Fruit fly (Drosophila melanogaster) whole organism, embryonic: ENCODE measurements around the gene Sox100B.

Source experiments
- Antp ChIP-seq: fragments of 200-800 bp; sonication (Bioruptor generic); optimal IDR thresholded peaks from 3 replicates; lab custom pipeline; 2016; ENCODE audit warnings: missing biosample characterization, missing genetic modification characterization
- Bdp1 ChIP-seq: fragments of 200-800 bp; sonication (Bioruptor generic); optimal IDR thresholded peaks from 3 replicates; lab custom pipeline; 2016; ENCODE audit warnings: missing biosample characterization, missing genetic modification characterization
- Bteb2 ChIP-seq: fragments of 200-800 bp; sonication (Bioruptor generic); optimal IDR thresholded peaks from 2 replicates; lab custom pipeline; 2016; ENCODE audit warnings: missing biosample characterization, missing genetic modification characterization
- CG10959 ChIP-seq: fragments of 200-800 bp; sonication (Bioruptor generic); IDR thresholded peaks from 2 replicates; pipeline ENCODE4 v1.3.6; 2022; ENCODE audit warnings: missing biosample characterization, missing genetic modification characterization
- CG11560 ChIP-seq: fragments of 200-800 bp; sonication (Bioruptor generic); IDR thresholded peaks from 3 replicates; pipeline ENCODE4 v1.3.6; 2022; ENCODE audit warnings: missing biosample characterization, missing genetic modification characterization
- CG17612 ChIP-seq: fragments of 200-800 bp; sonication (Bioruptor generic); IDR thresholded peaks from 2 replicates; pipeline ENCODE4 v1.3.6; 2022; ENCODE audit warnings: missing biosample characterization, missing genetic modification characterization
- CG18011 ChIP-seq: fragments of 200-800 bp; sonication (Bioruptor generic); optimal IDR thresholded peaks from 2 replicates; lab custom pipeline; 2017; ENCODE audit warnings: missing biosample characterization, missing genetic modification characterization, mild to moderate bottlenecking, moderate library complexity, missing genotype
- CG1832 ChIP-seq: fragments of 200-800 bp; sonication (Bioruptor generic); optimal IDR thresholded peaks from 2 replicates; lab custom pipeline; 2017; ENCODE audit warnings: missing biosample characterization, mild to moderate bottlenecking, missing genetic modification characterization, inconsistent platforms
- CG18476 ChIP-seq: fragments of 200-800 bp; sonication (Bioruptor generic); optimal IDR thresholded peaks from 2 replicates; lab custom pipeline; 2016; ENCODE audit warnings: missing biosample characterization, mild to moderate bottlenecking, missing genetic modification characterization
- CG2712 ChIP-seq: fragments of 200-800 bp; optimal IDR thresholded peaks from 3 replicates; lab custom pipeline; 2019; ENCODE audit warnings: missing biosample characterization, mild to moderate bottlenecking, missing genetic modification characterization, moderate library complexity
- CG3065 ChIP-seq: fragments of 200-800 bp; sonication (Bioruptor generic); optimal IDR thresholded peaks from 2 replicates; lab custom pipeline; 2016; ENCODE audit warnings: missing biosample characterization, missing genetic modification characterization
- CG31441 ChIP-seq: fragments of 200-800 bp; sonication (Bioruptor generic); IDR thresholded peaks from 2 replicates; pipeline ENCODE4 v1.3.6; 2022; ENCODE audit warnings: missing biosample characterization, missing genetic modification characterization
- CG3726 ChIP-seq: fragments of 200-800 bp; sonication (Bioruptor generic); IDR thresholded peaks from 3 replicates; pipeline ENCODE4, ENCODE4 v1.3.6; 2022; ENCODE audit warnings: missing biosample characterization, missing genetic modification characterization
- CG4854 ChIP-seq: fragments of 200-800 bp; sonication (Bioruptor generic); optimal IDR thresholded peaks from 2 replicates; lab custom pipeline; 2016; ENCODE audit warnings: missing biosample characterization, missing genetic modification characterization, inconsistent platforms
- CG6654 ChIP-seq: fragments of 200-800 bp; sonication (Bioruptor generic); optimal IDR thresholded peaks from 2 replicates; lab custom pipeline; 2017; ENCODE audit warnings: missing biosample characterization, mild to moderate bottlenecking, missing genetic modification characterization
- CG6791 ChIP-seq: fragments of 200-800 bp; sonication (Bioruptor generic); IDR thresholded peaks from 3 replicates; pipeline ENCODE4 v1.3.6; 2022; ENCODE audit warnings: missing biosample characterization, missing genetic modification characterization; ENCODE audit not compliant: partially characterized antibody
- CG8478 ChIP-seq: fragments of >200 bp; optimal IDR thresholded peaks from 2 replicates; lab custom pipeline; 2018
- CG9437 ChIP-seq: fragments of 200-800 bp; sonication (Bioruptor generic); optimal IDR thresholded peaks from 2 replicates; lab custom pipeline; 2018; ENCODE audit warnings: missing biosample characterization, mild to moderate bottlenecking, missing genetic modification characterization
- Dip2 ChIP-seq: fragments of 200-800 bp; sonication (Bioruptor generic); IDR thresholded peaks from 2 replicates; pipeline ENCODE4 v1.3.6; 2022; ENCODE audit warnings: missing biosample characterization, missing genetic modification characterization
- Doc2 ChIP-seq: fragments of 200-800 bp; sonication (Bioruptor generic); IDR thresholded peaks from 2 replicates; pipeline ENCODE4 v1.3.6; 2022; ENCODE audit warnings: missing biosample characterization, missing genetic modification characterization
- Dref ChIP-seq: fragments of 200-800 bp; sonication (Bioruptor generic); IDR thresholded peaks from 2 replicates; pipeline ENCODE4 v1.3.6; 2022; ENCODE audit warnings: missing biosample characterization, missing genetic modification characterization
- Drgx ChIP-seq: fragments of 200-800 bp; sonication (Bioruptor generic); IDR thresholded peaks from 2 replicates; pipeline ENCODE4 v1.3.6; 2022; ENCODE audit warnings: missing biosample characterization, missing genetic modification characterization
- E2f1 ChIP-seq: fragments of 200-800 bp; sonication (Bioruptor generic); IDR thresholded peaks from 2 replicates; pipeline ENCODE4 v1.3.6; 2022; ENCODE audit warnings: missing biosample characterization, missing genetic modification characterization
- E2f2 ChIP-seq: fragments of 200-800 bp; sonication (Bioruptor generic); IDR thresholded peaks from 2 replicates; pipeline ENCODE4 v1.3.6; 2022; ENCODE audit warnings: missing biosample characterization, missing genetic modification characterization
- Ets97D ChIP-seq: fragments of 200-800 bp; sonication (Bioruptor generic); optimal IDR thresholded peaks from 3 replicates; lab custom pipeline; 2016; ENCODE audit warnings: missing biosample characterization, missing genetic modification characterization
- Hey ChIP-seq: fragments of 200-800 bp; sonication (Bioruptor generic); optimal IDR thresholded peaks from 3 replicates; lab custom pipeline; 2018; ENCODE audit warnings: missing biosample characterization, mild to moderate bottlenecking, missing genetic modification characterization
- Mrtf ChIP-seq: fragments of 200-800 bp; sonication (Bioruptor generic); IDR thresholded peaks from 3 replicates; pipeline ENCODE4 v1.3.6; 2022; ENCODE audit warnings: missing biosample characterization, missing genetic modification characterization
- Neu2 ChIP-seq: fragments of 200-800 bp; sonication (Bioruptor generic); optimal IDR thresholded peaks from 3 replicates; lab custom pipeline; 2016; ENCODE audit warnings: missing biosample characterization, missing genetic modification characterization, borderline replicate concordance
- Sox100B ChIP-seq: fragments of 200-800 bp; sonication (Bioruptor generic); optimal IDR thresholded peaks from 3 replicates; lab custom pipeline; 2018; ENCODE audit warnings: missing biosample characterization, mild to moderate bottlenecking, missing genetic modification characterization
- Stat92E ChIP-seq, 3 experiments: fragments of >200 bp in 2 of 3; fragments of 200-800 bp in 1 of 3; sonication (Bioruptor generic) in 1 of 3; optimal IDR thresholded peaks; 2 replicates each; lab custom pipeline; 2017 to 2019; ENCODE audit warnings: missing biosample characterization in 3 of 3, missing genetic modification characterization in 3 of 3, mild to moderate bottlenecking in 1 of 3, moderate library complexity in 1 of 3
- Xbp1 ChIP-seq: fragments of 200-800 bp; sonication (Bioruptor generic); optimal IDR thresholded peaks from 3 replicates; lab custom pipeline; 2016; ENCODE audit warnings: missing biosample characterization, mild to moderate bottlenecking, missing genetic modification characterization
- amos ChIP-seq: fragments of 200-800 bp; sonication (Bioruptor generic); IDR thresholded peaks from 2 replicates; pipeline ENCODE4 v1.3.6; 2022; ENCODE audit warnings: missing biosample characterization, missing genetic modification characterization; ENCODE audit not compliant: partially characterized antibody
- aop ChIP-seq: fragments of 200-800 bp; sonication (Bioruptor generic); IDR thresholded peaks from 2 replicates; pipeline ENCODE4 v1.3.6; 2022; ENCODE audit warnings: missing biosample characterization, missing genetic modification characterization
- bbx ChIP-seq: fragments of 200-800 bp; sonication (Bioruptor generic); IDR thresholded peaks from 2 replicates; pipeline ENCODE4 v1.3.6; 2022; ENCODE audit warnings: missing biosample characterization, missing genetic modification characterization; ENCODE audit not compliant: partially characterized antibody
- br ChIP-seq: fragments of >200 bp; optimal IDR thresholded peaks from 2 replicates; lab custom pipeline; 2017
- ci ChIP-seq: fragments of 200-800 bp; sonication (Bioruptor generic); IDR thresholded peaks from 3 replicates; pipeline ENCODE4 v1.3.6; 2022; ENCODE audit warnings: missing biosample characterization, missing genetic modification characterization
- croc ChIP-seq: fragments of 200-800 bp; sonication (Bioruptor generic); conservative IDR thresholded peaks from 3 replicates; pipeline ENCODE4 v1.3.6; 2022; ENCODE audit warnings: missing biosample characterization, missing genetic modification characterization
- dati ChIP-seq: fragments of 200-800 bp; sonication (Bioruptor generic); IDR thresholded peaks from 2 replicates; pipeline ENCODE4 v1.3.6; 2022; ENCODE audit warnings: missing biosample characterization, missing genetic modification characterization
- fru ChIP-seq: fragments of >200 bp; optimal IDR thresholded peaks from 2 replicates; lab custom pipeline; 2017
- ftz-f1 ChIP-seq: fragments of 200-800 bp; sonication (Bioruptor generic); optimal IDR thresholded peaks from 2 replicates; lab custom pipeline; 2016; ENCODE audit warnings: missing biosample characterization, missing genetic modification characterization
- fu2 ChIP-seq: fragments of 200-800 bp; sonication (Bioruptor generic); optimal IDR thresholded peaks from 2 replicates; lab custom pipeline; 2016; ENCODE audit warnings: missing biosample characterization, missing genetic modification characterization
- ham ChIP-seq: fragments of 200-800 bp; sonication (Bioruptor generic); IDR thresholded peaks from 2 replicates; pipeline ENCODE4 v1.3.6; 2022; ENCODE audit warnings: missing biosample characterization, missing genetic modification characterization
- hbn ChIP-seq: fragments of 200-800 bp; sonication (Bioruptor generic); IDR thresholded peaks from 2 replicates; pipeline ENCODE4 v1.3.6; 2022; ENCODE audit warnings: missing biosample characterization, missing genetic modification characterization; ENCODE audit not compliant: partially characterized antibody
- jumu ChIP-seq: fragments of 200-800 bp; sonication (Bioruptor generic); optimal IDR thresholded peaks from 3 replicates; lab custom pipeline; 2016; ENCODE audit warnings: missing biosample characterization, missing genetic modification characterization
- nom ChIP-seq: fragments of 200-800 bp; sonication (Bioruptor generic); optimal IDR thresholded peaks from 2 replicates; lab custom pipeline; 2017; ENCODE audit warnings: missing biosample characterization, missing genetic modification characterization, mild to moderate bottlenecking, moderate library complexity, missing genetic modification reagents
- org-1 ChIP-seq: fragments of 200-800 bp; sonication (Bioruptor generic); optimal IDR thresholded peaks from 2 replicates; lab custom pipeline; 2017; ENCODE audit warnings: missing biosample characterization, missing genetic modification characterization
- phol ChIP-seq: fragments of 200-800 bp; sonication (Bioruptor generic); optimal IDR thresholded peaks from 3 replicates; lab custom pipeline; 2018; ENCODE audit warnings: missing biosample characterization, mild to moderate bottlenecking, missing genetic modification characterization, moderate library complexity
- pum ChIP-seq: fragments of 200-800 bp; sonication (Bioruptor generic); optimal IDR thresholded peaks from 2 replicates; lab custom pipeline; 2016; ENCODE audit warnings: missing biosample characterization, missing genetic modification characterization
- row ChIP-seq: fragments of 200-800 bp; sonication (Bioruptor generic); IDR thresholded peaks from 3 replicates; pipeline ENCODE4 v1.3.6; 2022; ENCODE audit warnings: missing biosample characterization, missing genetic modification characterization
- sna ChIP-seq: fragments of 200-800 bp; sonication (Bioruptor generic); IDR thresholded peaks from 2 replicates; pipeline ENCODE4 v1.3.6; 2022; ENCODE audit warnings: missing biosample characterization, missing genetic modification characterization; ENCODE audit not compliant: partially characterized antibody
- so ChIP-seq: fragments of 200-800 bp; sonication (Bioruptor generic); IDR thresholded peaks from 3 replicates; pipeline ENCODE4 v1.3.6; 2022; ENCODE audit warnings: missing biosample characterization, missing genetic modification characterization
- stwl ChIP-seq: fragments of 200-800 bp; sonication (Bioruptor generic); optimal IDR thresholded peaks from 3 replicates; lab custom pipeline; 2018; ENCODE audit warnings: missing biosample characterization, mild to moderate bottlenecking, missing genetic modification characterization, moderate library complexity
- vvl ChIP-seq: fragments of 200-800 bp; sonication (Bioruptor generic); IDR thresholded peaks from 2 replicates; pipeline ENCODE4 v1.3.6; 2022; ENCODE audit warnings: missing biosample characterization, missing genetic modification characterization

Sox100B gene

dm6 chr3R:31053784-31054221 lies 11.2 kb upstream of the Sox100B start, which contains the start of gene Chchd3 (continued):
- peak; percentile 20 for TF ChIP-seq jumu
- peak; percentile 44; the same call in 2 of the 3 replicates for TF ChIP-seq CG6791
- no peak for TF ChIP-seq CG9437
- TF ChIP-seq Stat92E (GFP tag; optimal IDR thresholded peaks at IDR 0.05; lab: Kevin White, UChicago), result peak in 1 of 3 experiments; percentile 68
- TF ChIP-seq CG4854 (GFP tag; lab: Kevin White, UChicago), result no peak
- TF ChIP-seq dati, result no peak
- TF ChIP-seq bbx (GFP tag; lab: Robert Waterston, UW), result peak; percentile 36
- peak; percentile 8 for TF ChIP-seq Bdp1 (GFP tag; lab: Kevin White, UChicago)
- no peak for TF ChIP-seq E2f1
- TF ChIP-seq Xbp1, result peak; percentile 16
- TF ChIP-seq fru, result no peak
- no peak for TF ChIP-seq Hey
- TF ChIP-seq CG18476 (GFP tag; lab: Kevin White, UChicago), result no peak
- peak; percentile 24; the same call in 1 of the 2 replicates for TF ChIP-seq amos
- TF ChIP-seq br (lab: Kevin White, UChicago), result no peak
- no peak for TF ChIP-seq CG17612 (GFP tag; lab: Robert Waterston, UW)
- TF ChIP-seq pum, result no peak
- TF ChIP-seq so, result no peak
- no peak for TF ChIP-seq nom (GFP tag; lab: Kevin White, UChicago)
- TF ChIP-seq Antp (GFP tag; lab: Kevin White, UChicago), result peak; percentile 8
- no peak for TF ChIP-seq CG1832
- TF ChIP-seq ci, result peak; percentile 49; the same call in 1 of the 3 replicates
- TF ChIP-seq vvl, result peak; percentile 57
- no peak for TF ChIP-seq Dip2 (GFP tag; lab: Robert Waterston, UW)
- peak; percentile 58 for TF ChIP-seq phol (tag; lab: Kevin White, UChicago)
- no peak for TF ChIP-seq CG11560 (tag; lab: Robert Waterston, UW)
- TF ChIP-seq stwl, result peak; percentile 87
- TF ChIP-seq Sox100B (GFP tag; lab: Kevin White, UChicago), result no peak
- TF ChIP-seq row, result peak; percentile 69
- no peak for TF ChIP-seq CG3065 (GFP tag; lab: Kevin White, UChicago)
- TF ChIP-seq Ets97D, result peak; percentile 52
- TF ChIP-seq org-1, result no peak
- no peak for TF ChIP-seq Doc2
- TF ChIP-seq Neu2, result no peak
- no peak for TF ChIP-seq croc (GFP tag; lab: Robert Waterston, UW)
- no peak for TF ChIP-seq CG31441
- TF ChIP-seq aop (GFP tag; lab: Robert Waterston, UW), result no peak
- no peak for TF ChIP-seq Bteb2
- no peak for TF ChIP-seq fu2 (GFP tag; lab: Kevin White, UChicago)
- TF ChIP-seq CG6654, result no peak
- TF ChIP-seq E2f2, result peak; percentile 83
- TF ChIP-seq Mrtf (GFP tag; lab: Robert Waterston, UW), result no peak
- no peak for TF ChIP-seq hbn (GFP tag; lab: Robert Waterston, UW)
- peak; percentile 80 for TF ChIP-seq ftz-f1 (GFP tag; lab: Kevin White, UChicago)
- TF ChIP-seq CG18011, result no peak
- no peak for TF ChIP-seq Drgx (GFP tag; lab: Robert Waterston, UW)
- TF ChIP-seq ham, result no peak
- TF ChIP-seq Dref (GFP tag; lab: Robert Waterston, UW), result peak; percentile 41
- no peak for TF ChIP-seq CG8478 (lab: Kevin White, UChicago)
- TF ChIP-seq sna (GFP tag; lab: Robert Waterston, UW), result no peak
- no peak for TF ChIP-seq CG10959
- no peak for TF ChIP-seq CG3726
- no peak for TF ChIP-seq CG2712 (tag; lab: Kevin White, UChicago)
